Worm (Caenorhabditis elegans): ENCODE results near the gene nspc-17.

Gene nspc-17

ce11 chrX:14513462-14513861 lies 11.5 kb downstream of the nspc-17 start (continued):
- no peak for TF ChIP-seq ceh-88 (GFP tag; IDR thresholded peaks at IDR 0.05)
- TF ChIP-seq irx-1 (tag; optimal IDR thresholded peaks at IDR 0.05) = peak; percentile 16
- TF ChIP-seq sox-4 (tag; optimal IDR thresholded peaks at IDR 0.05) = no peak
- TF ChIP-seq tbx-2 (tag; optimal IDR thresholded peaks at IDR 0.05) = no peak
- no peak for TF ChIP-seq egl-27 (tag; optimal IDR thresholded peaks at IDR 0.05)
- no peak for TF ChIP-seq Y116A8C.19 (tag; optimal IDR thresholded peaks at IDR 0.05; ENCODE audit: borderline replicate concordance)
- TF ChIP-seq lin-15B (tag; optimal IDR thresholded peaks at IDR 0.05) = no peak
- TF ChIP-seq lin-35 (GFP tag; optimal IDR thresholded peaks at IDR 0.05) = peak; percentile 2 to 14
- no peak for TF ChIP-seq hlh-4 (tag; optimal IDR thresholded peaks at IDR 0.05)
- no peak for TF ChIP-seq unc-130 (tag; optimal IDR thresholded peaks at IDR 0.05)
- no peak for TF ChIP-seq skn-1 (tag; optimal IDR thresholded peaks at IDR 0.05)
- TF ChIP-seq zip-4 (GFP tag; optimal IDR thresholded peaks at IDR 0.05) = no peak
- peak in 1 of 2 experiments; percentile 13 for TF ChIP-seq ztf-11 (tag; optimal IDR thresholded peaks at IDR 0.05)
- TF ChIP-seq nhr-11 (tag; optimal IDR thresholded peaks at IDR 0.05) = no peak
- no peak for TF ChIP-seq pax-3 (tag; optimal IDR thresholded peaks at IDR 0.05)
- peak; percentile 26 for TF ChIP-seq rnt-1 (tag; optimal IDR thresholded peaks at IDR 0.05)
- no peak for TF ChIP-seq nhr-237 (tag; optimal IDR thresholded peaks at IDR 0.05)
- no peak for TF ChIP-seq hpl-2 (GFP tag; optimal IDR thresholded peaks at IDR 0.05)
- TF ChIP-seq nhr-28 (tag; optimal IDR thresholded peaks at IDR 0.05) = no peak
- TF ChIP-seq nhr-84 (tag; optimal IDR thresholded peaks at IDR 0.05) = no peak
- TF ChIP-seq nhr-47 (tag; optimal IDR thresholded peaks at IDR 0.05) = peak; percentile 44
- TF ChIP-seq pag-3 (tag; optimal IDR thresholded peaks at IDR 0.05; ENCODE audit: borderline replicate concordance, insufficient read depth) = no peak
- peak; percentile 45 to 46 for TF ChIP-seq lsy-2 (tag; optimal IDR thresholded peaks at IDR 0.05)
- no peak for TF ChIP-seq sptf-1 (tag; optimal IDR thresholded peaks at IDR 0.05)
- TF ChIP-seq dpl-1 (GFP tag; optimal IDR thresholded peaks at IDR 0.05) = peak in 1 of 3 experiments; percentile 25
- TF ChIP-seq dsc-1 (tag; optimal IDR thresholded peaks at IDR 0.05) = peak; percentile 84
- no peak for TF ChIP-seq fkh-4 (tag; optimal IDR thresholded peaks at IDR 0.05; ENCODE audit: borderline replicate concordance)
- TF ChIP-seq mep-1 (tag; optimal IDR thresholded peaks at IDR 0.05) = peak; percentile 54
- TF ChIP-seq nhr-76 (tag; optimal IDR thresholded peaks at IDR 0.05) = no peak
- peak; percentile 48 for TF ChIP-seq swsn-7 (tag; optimal IDR thresholded peaks at IDR 0.05)
- no peak for TF ChIP-seq jun-1 (tag; optimal IDR thresholded peaks at IDR 0.05)
- TF ChIP-seq mab-9 (GFP tag; IDR thresholded peaks at IDR 0.05) = no peak
- TF ChIP-seq nhr-90 (tag; optimal IDR thresholded peaks at IDR 0.05; ENCODE audit: poor library complexity) = no peak
- TF ChIP-seq ceh-63 (GFP tag; optimal IDR thresholded peaks at IDR 0.05) = no peak
- no peak for TF ChIP-seq ceh-90 (tag; optimal IDR thresholded peaks at IDR 0.05)
- TF ChIP-seq vab-15 (tag; optimal IDR thresholded peaks at IDR 0.05) = no peak
- TF ChIP-seq fkh-10 (GFP tag; optimal IDR thresholded peaks at IDR 0.05) = no peak
- no peak for TF ChIP-seq ama-1 (optimal IDR thresholded peaks at IDR 0.05)
- TF ChIP-seq ces-1 (GFP tag; optimal IDR thresholded peaks at IDR 0.05) = no peak
- no peak for TF ChIP-seq mef-2 (tag; optimal IDR thresholded peaks at IDR 0.05)
- peak; percentile 49 for TF ChIP-seq lin-14 (GFP tag; optimal IDR thresholded peaks at IDR 0.05)
- peak; percentile 90 for TF ChIP-seq F16B12.6 (tag; optimal IDR thresholded peaks at IDR 0.05)
- no peak for TF ChIP-seq lir-3 (tag; optimal IDR thresholded peaks at IDR 0.05; ENCODE audit: poor library complexity)
- TF ChIP-seq tlp-1 (tag; optimal IDR thresholded peaks at IDR 0.05) = no peak
- TF ChIP-seq egl-13 (tag; optimal IDR thresholded peaks at IDR 0.05) = no peak
- TF ChIP-seq ztf-4 (tag; optimal IDR thresholded peaks at IDR 0.05) = no peak
- TF ChIP-seq snu-23 (GFP tag; optimal IDR thresholded peaks at IDR 0.05) = peak; percentile 45
- TF ChIP-seq nhr-71 (tag; optimal IDR thresholded peaks at IDR 0.05) = peak; percentile 45
- no peak for TF ChIP-seq unc-30 (tag; optimal IDR thresholded peaks at IDR 0.05)
- peak; percentile 51 for TF ChIP-seq xbp-1 (tag; optimal IDR thresholded peaks at IDR 0.05)
- no peak for TF ChIP-seq unc-62 (GFP tag; optimal IDR thresholded peaks at IDR 0.05)
- no peak for TF ChIP-seq C34B4.2 (tag; optimal IDR thresholded peaks at IDR 0.05)
- peak; percentile 19 for TF ChIP-seq lin-13 (GFP tag; optimal IDR thresholded peaks at IDR 0.05)
- TF ChIP-seq grh-1 (GFP tag; IDR thresholded peaks at IDR 0.05) = no peak

All from whole organism, L1 larva.